Fruit fly (Drosophila melanogaster) whole organism, prepupa: ENCODE results near the gene Jhbp15.

Experiments
- Blimp-1 ChIP-seq: fragments of 200-800 bp; sonication (Bioruptor generic); optimal IDR thresholded peaks from 3 replicates; lab custom pipeline; 2017; ENCODE audit warnings: missing biosample characterization, missing genetic modification characterization, mild to moderate bottlenecking, moderate library complexity, missing genetic modification reagents
- CG10631 ChIP-seq: fragments of 200-800 bp; sonication (Bioruptor generic); optimal IDR thresholded peaks from 2 replicates; lab custom pipeline; 2016; ENCODE audit warnings: missing biosample characterization, missing genetic modification characterization
- CG11294 ChIP-seq: fragments of 200-800 bp; sonication (Bioruptor generic); IDR thresholded peaks from 2 replicates; pipeline ENCODE4 v1.3.6; 2022; ENCODE audit warnings: missing biosample characterization, missing genetic modification characterization
- CG11762 ChIP-seq: fragments of 200-800 bp; sonication (Bioruptor generic); optimal IDR thresholded peaks from 3 replicates; lab custom pipeline; 2016; ENCODE audit warnings: missing biosample characterization, missing genetic modification characterization; ENCODE audit not compliant: insufficient read depth
- CG11902 ChIP-seq: fragments of 200-800 bp; sonication (Bioruptor generic); optimal IDR thresholded peaks from 3 replicates; lab custom pipeline; 2016; ENCODE audit warnings: missing biosample characterization, missing genetic modification characterization
- CG16779 ChIP-seq: fragments of 200-800 bp; sonication (Bioruptor generic); optimal IDR thresholded peaks from 3 replicates; lab custom pipeline; 2017; ENCODE audit warnings: missing biosample characterization, mild to moderate bottlenecking, missing genetic modification characterization
- CG3032 ChIP-seq: fragments of 200-800 bp; optimal IDR thresholded peaks from 2 replicates; lab custom pipeline; 2019; ENCODE audit warnings: missing biosample characterization, mild to moderate bottlenecking, missing genetic modification characterization, moderate library complexity
- CG34406 ChIP-seq: fragments of 200-800 bp; sonication (Bioruptor generic); optimal IDR thresholded peaks from 3 replicates; lab custom pipeline; 2016; ENCODE audit warnings: missing biosample characterization, missing genetic modification characterization
- CG4318 ChIP-seq: fragments of 200-800 bp; sonication (Bioruptor generic); optimal IDR thresholded peaks from 3 replicates; lab custom pipeline; 2017; ENCODE audit warnings: missing biosample characterization, mild to moderate bottlenecking, missing genetic modification characterization
- CG6163 ChIP-seq: fragments of 200-800 bp; sonication (Bioruptor generic); IDR thresholded peaks from 3 replicates; pipeline ENCODE4 v1.3.6; 2022; ENCODE audit warnings: missing biosample characterization, missing genetic modification characterization
- CG6276 ChIP-seq: fragments of 200-800 bp; sonication (Bioruptor generic); optimal IDR thresholded peaks from 2 replicates; lab custom pipeline; 2017; ENCODE audit warnings: missing biosample characterization, mild to moderate bottlenecking, missing genetic modification characterization
- CG6808 ChIP-seq: fragments of 200-800 bp; sonication (Bioruptor generic); optimal IDR thresholded peaks from 3 replicates; lab custom pipeline; 2017; ENCODE audit warnings: missing biosample characterization, missing genetic modification characterization, mild to moderate bottlenecking, moderate library complexity, missing genetic modification reagents
- CG6854 ChIP-seq: fragments of 200-800 bp; sonication (Bioruptor generic); optimal IDR thresholded peaks from 2 replicates; lab custom pipeline; 2017; ENCODE audit warnings: missing biosample characterization, mild to moderate bottlenecking, missing genetic modification characterization
- CG8119 ChIP-seq: fragments of 200-800 bp; sonication (Bioruptor generic); IDR thresholded peaks from 3 replicates; pipeline ENCODE4 v1.3.6; 2022; ENCODE audit warnings: missing biosample characterization, missing genetic modification characterization
- CG8319 ChIP-seq: fragments of 200-800 bp; sonication (Bioruptor generic); optimal IDR thresholded peaks from 3 replicates; lab custom pipeline; 2016; ENCODE audit warnings: missing biosample characterization, missing genetic modification characterization
- CG9139 ChIP-seq: fragments of 200-800 bp; sonication (Bioruptor generic); optimal IDR thresholded peaks from 3 replicates; lab custom pipeline; 2017; ENCODE audit warnings: missing biosample characterization, mild to moderate bottlenecking, missing genetic modification characterization
- Eip75B ChIP-seq: fragments of 200-800 bp; sonication (Bioruptor generic); optimal IDR thresholded peaks from 3 replicates; lab custom pipeline; 2016; ENCODE audit warnings: missing biosample characterization, missing genetic modification characterization
- Eip78C ChIP-seq: fragments of 200-800 bp; sonication (Bioruptor generic); peaks from one replicate; lab custom pipeline; 2016; ENCODE audit warnings: missing biosample characterization, missing genetic modification characterization
- Eip93F ChIP-seq: fragments of 200-800 bp; sonication (Bioruptor generic); optimal IDR thresholded peaks from 2 replicates; lab custom pipeline; 2016; ENCODE audit warnings: missing biosample characterization, mild to moderate bottlenecking, missing genetic modification characterization
- Gug ChIP-seq: fragments of 200-800 bp; sonication (Bioruptor generic); IDR thresholded peaks from 2 replicates; pipeline ENCODE4 v1.3.6; 2022; ENCODE audit warnings: missing biosample characterization, missing genetic modification characterization
- Hr38 ChIP-seq: sonication (Bioruptor generic); optimal IDR thresholded peaks from 2 replicates; lab custom pipeline; 2016; ENCODE audit warnings: missing biosample characterization, missing genetic modification characterization
- Hr39 ChIP-seq: fragments of 200-800 bp; sonication (Bioruptor generic); optimal IDR thresholded peaks from 2 replicates; lab custom pipeline; 2016; ENCODE audit warnings: missing biosample characterization, missing genetic modification characterization
- Hr4 ChIP-seq: fragments of 200-800 bp; sonication (Bioruptor generic); optimal IDR thresholded peaks from 3 replicates; lab custom pipeline; 2016; ENCODE audit warnings: missing biosample characterization, missing genetic modification characterization
- Lpt ChIP-seq: fragments of 200-800 bp; sonication (Bioruptor generic); optimal IDR thresholded peaks from 3 replicates; lab custom pipeline; 2016; ENCODE audit warnings: missing biosample characterization, missing genetic modification characterization
- Met ChIP-seq: fragments of 200-800 bp; sonication (Bioruptor generic); optimal IDR thresholded peaks from 3 replicates; lab custom pipeline; 2016; ENCODE audit warnings: missing biosample characterization, missing genetic modification characterization
- Sox14 ChIP-seq: fragments of 200-800 bp; sonication (Bioruptor generic); optimal IDR thresholded peaks from 3 replicates; lab custom pipeline; 2016; ENCODE audit warnings: missing biosample characterization, missing genetic modification characterization
- Sox15 ChIP-seq: fragments of 200-800 bp; sonication (Bioruptor generic); optimal IDR thresholded peaks from 3 replicates; lab custom pipeline; 2016; ENCODE audit warnings: missing biosample characterization, missing genetic modification characterization
- achi ChIP-seq: fragments of 200-800 bp; sonication (Bioruptor generic); optimal IDR thresholded peaks from 3 replicates; lab custom pipeline; 2016; ENCODE audit warnings: missing biosample characterization, missing genetic modification characterization
- acj6 ChIP-seq: fragments of 200-800 bp; sonication (Bioruptor generic); optimal IDR thresholded peaks from 3 replicates; lab custom pipeline; 2016; ENCODE audit warnings: missing biosample characterization, missing genetic modification characterization
- cyc ChIP-seq: fragments of 200-800 bp; sonication (Bioruptor generic); optimal IDR thresholded peaks from 3 replicates; lab custom pipeline; 2016; ENCODE audit warnings: missing biosample characterization, missing genetic modification characterization
- dac ChIP-seq: fragments of 200-800 bp; sonication (Bioruptor generic); optimal IDR thresholded peaks from 2 replicates; lab custom pipeline; 2017; ENCODE audit warnings: missing biosample characterization, mild to moderate bottlenecking, missing genetic modification characterization
- eg ChIP-seq: fragments of 200-800 bp; sonication (Bioruptor generic); IDR thresholded peaks from 3 replicates; pipeline ENCODE4 v1.3.6; 2022; ENCODE audit warnings: missing biosample characterization, missing genetic modification characterization
- fd59A ChIP-seq: fragments of 200-800 bp; sonication (Bioruptor generic); optimal IDR thresholded peaks from 2 replicates; lab custom pipeline; 2017; ENCODE audit warnings: missing biosample characterization, mild to moderate bottlenecking, missing genetic modification characterization, missing genetic modification reagents
- fd85E ChIP-seq: fragments of 200-800 bp; sonication (Bioruptor generic); optimal IDR thresholded peaks from 3 replicates; lab custom pipeline; 2016; ENCODE audit warnings: missing biosample characterization, missing genetic modification characterization
- fkh ChIP-seq: fragments of 200-800 bp; sonication (Bioruptor generic); optimal IDR thresholded peaks from 3 replicates; lab custom pipeline; 2017; ENCODE audit warnings: missing biosample characterization, mild to moderate bottlenecking, missing genetic modification characterization, moderate library complexity
- salr ChIP-seq, 2 experiments: fragments of 200-800 bp; sonication (Bioruptor generic); optimal IDR thresholded peaks; 3 replicates each; lab custom pipeline; 2016 to 2018; ENCODE audit warnings: missing biosample characterization in 2 of 2, missing genetic modification characterization in 2 of 2, mild to moderate bottlenecking in 1 of 2
- spab ChIP-seq: fragments of 200-800 bp; sonication (Bioruptor generic); optimal IDR thresholded peaks from 2 replicates; lab custom pipeline; 2017; ENCODE audit warnings: missing biosample characterization, mild to moderate bottlenecking, missing genetic modification characterization, missing genetic modification reagents
- ss ChIP-seq, 2 experiments: fragments of 200-800 bp; sonication (Bioruptor generic); optimal IDR thresholded peaks; 2 replicates in 1 of 2; 3 replicates in 1 of 2; lab custom pipeline; 2017 to 2018; ENCODE audit warnings: mild to moderate bottlenecking in 2 of 2, missing biosample characterization in 2 of 2, missing genetic modification characterization in 2 of 2, moderate library complexity in 1 of 2
- svp ChIP-seq: fragments of 200-800 bp; sonication (Bioruptor generic); peaks from one replicate; lab custom pipeline; 2016; ENCODE audit warnings: missing biosample characterization, missing genetic modification characterization
- topi ChIP-seq: fragments of 200-800 bp; sonication (Bioruptor generic); optimal IDR thresholded peaks from 3 replicates; lab custom pipeline; 2016; ENCODE audit warnings: missing biosample characterization, missing genetic modification characterization
- vri ChIP-seq: fragments of 200-800 bp; sonication (Bioruptor generic); optimal IDR thresholded peaks from 3 replicates; lab custom pipeline; 2016; ENCODE audit warnings: missing biosample characterization, mild to moderate bottlenecking, missing genetic modification characterization

Gene Jhbp15

DNA sequence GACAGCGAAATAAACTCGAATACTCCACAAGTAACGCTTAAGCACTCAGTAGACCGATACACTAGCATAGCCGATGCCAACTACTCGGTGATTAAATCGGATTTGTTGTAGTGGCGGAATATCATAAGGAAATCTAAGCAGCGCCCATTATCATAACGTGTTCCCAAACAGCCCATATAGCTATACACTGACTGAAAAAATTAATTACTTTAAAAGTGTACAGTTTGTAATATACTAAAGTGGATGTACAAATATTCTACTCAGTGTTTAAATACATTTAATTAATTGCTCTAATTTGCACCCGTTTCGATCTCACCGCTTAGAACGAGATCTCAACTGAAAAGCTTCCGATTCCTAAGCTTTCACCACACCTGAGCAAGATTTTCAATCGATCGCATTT lies 2.0 kb downstream of the Jhbp15 start, which contains the start of gene CG7079:
Gene CG7079 (minus strand): TSS at position 101 of the 400 bp plus-strand sequence.
- TF ChIP-seq cyc (GFP tag; lab: Kevin White, UChicago) (no peak), eg (GFP tag; lab: Robert Waterston, UW) (no peak), fd59A (GFP tag; lab: Kevin White, UChicago) (no peak), spab (GFP tag; lab: Kevin White, UChicago) (no peak), Sox15 (GFP tag; lab: Kevin White, UChicago) (no peak), CG8119 (no peak), Hr38 (GFP tag; lab: Kevin White, UChicago) (no peak), Hr4 (GFP tag; lab: Kevin White, UChicago) (no peak)

- TF ChIP-seq CG8319 (GFP tag; lab: Kevin White, UChicago) (no peak), CG4318 (GFP tag; lab: Kevin White, UChicago) (no peak), dac (GFP tag; lab: Kevin White, UChicago) (no peak), eg (GFP tag; lab: Robert Waterston, UW) (no peak), vri (no peak), CG6854 (GFP tag; lab: Kevin White, UChicago) (no peak), Eip78C (GFP tag; lab: Kevin White, UChicago) (no peak), CG11762 (GFP tag; lab: Kevin White, UChicago) (no peak), CG11902 (GFP tag; lab: Kevin White, UChicago) (no peak), Eip75B (GFP tag; lab: Kevin White, UChicago) (no peak), Eip93F (no peak), CG9139 (GFP tag; lab: Kevin White, UChicago) (no peak), CG3032 (tag; lab: Kevin White, UChicago) (no peak), Sox14 (GFP tag; lab: Kevin White, UChicago) (no peak), ss (GFP tag; optimal IDR thresholded peaks at IDR 0.05; lab: Kevin White, UChicago) (no peak), spab (GFP tag; lab: Kevin White, UChicago) (no peak), fd85E (GFP tag; lab: Kevin White, UChicago) (no peak), Hr39 (no peak), CG11294 (GFP tag; lab: Robert Waterston, UW) (no peak)
Measured at dm6 chr3R:21046927-21047326, 3.8 kb downstream of the Jhbp15 start, which contains the start of gene CG31207. TSS of gene CG31207 (minus strand) at chr3R:21047027.

DNA sequence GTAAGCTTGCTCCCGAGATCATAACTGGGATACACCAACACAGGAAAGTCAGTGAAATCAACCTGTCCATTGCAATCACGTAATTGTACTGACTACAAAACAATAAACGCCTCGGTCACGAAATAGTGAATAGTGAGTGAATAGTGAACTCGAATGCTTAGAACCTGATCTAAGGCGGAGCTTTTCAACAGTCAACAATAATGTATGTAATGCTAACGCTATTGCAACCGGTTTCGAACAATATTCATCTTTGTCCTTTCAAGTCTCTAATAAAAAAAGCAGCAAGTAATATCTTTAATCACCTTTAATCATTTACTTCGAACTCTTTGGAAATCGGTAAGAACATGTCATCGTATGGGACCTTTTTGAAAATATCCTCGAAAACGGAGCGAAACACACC lies 5.0 kb downstream of the Jhbp15 start, which contains the start of gene CG31189:
Gene CG31189 (minus strand): TSS at position 101 of the 400 bp plus-strand sequence.
- no peak for TF ChIP-seq CG10631 (GFP tag; lab: Kevin White, UChicago)
- no peak for TF ChIP-seq topi (GFP tag; lab: Kevin White, UChicago)
- TF ChIP-seq svp (GFP tag; lab: Kevin White, UChicago) = no peak
- no peak for TF ChIP-seq Lpt (GFP tag; lab: Kevin White, UChicago)
- no peak for TF ChIP-seq Met (GFP tag; lab: Kevin White, UChicago)
- no peak for TF ChIP-seq cyc (GFP tag; lab: Kevin White, UChicago)
- no peak for TF ChIP-seq CG34406 (GFP tag; lab: Kevin White, UChicago)
- no peak for TF ChIP-seq Blimp-1 (GFP tag; lab: Kevin White, UChicago)
- TF ChIP-seq Gug (GFP tag; lab: Robert Waterston, UW) = no peak
- TF ChIP-seq CG6854 (GFP tag; lab: Kevin White, UChicago) = no peak
- TF ChIP-seq CG16779 (tag; lab: Kevin White, UChicago) = no peak
- no peak for TF ChIP-seq CG6163 (GFP tag; lab: Robert Waterston, UW)
- TF ChIP-seq achi = no peak
- TF ChIP-seq CG6808 (GFP tag; lab: Kevin White, UChicago) = no peak
- TF ChIP-seq CG6276 = no peak
- no peak for TF ChIP-seq acj6 (GFP tag; lab: Kevin White, UChicago)
- no peak for TF ChIP-seq fkh (GFP tag; lab: Kevin White, UChicago)
- no peak for TF ChIP-seq salr (GFP tag; optimal IDR thresholded peaks at IDR 0.05; lab: Kevin White, UChicago)
